Worm (Caenorhabditis elegans): Measurements from ENCODE around the gene C30B5.17.

ce11 chrII:6181337-6181736 is 21.5 kb downstream of the C30B5.17 start:
- TF ChIP-seq unc-39 (tag; optimal IDR thresholded peaks at IDR 0.05), result no peak
- no peak for TF ChIP-seq nhr-23 (tag; optimal IDR thresholded peaks at IDR 0.05)
- no peak for TF ChIP-seq ama-1 (optimal IDR thresholded peaks at IDR 0.05)
- no peak for TF ChIP-seq nhr-77 (tag; optimal IDR thresholded peaks at IDR 0.05)
- TF ChIP-seq ceh-82 (tag; optimal IDR thresholded peaks at IDR 0.05), result no peak
- TF ChIP-seq ZK546.5 (tag; optimal IDR thresholded peaks at IDR 0.05), result no peak
- TF ChIP-seq blmp-1 (tag; optimal IDR thresholded peaks at IDR 0.05; ENCODE audit: insufficient read depth), result no peak
- no peak for TF ChIP-seq fos-1 (tag; optimal IDR thresholded peaks at IDR 0.05)
- TF ChIP-seq unc-62 (GFP tag; optimal IDR thresholded peaks at IDR 0.05), result no peak
- TF ChIP-seq dmd-4 (tag; optimal IDR thresholded peaks at IDR 0.05), result no peak
- TF ChIP-seq nhr-11 (tag; optimal IDR thresholded peaks at IDR 0.05), result no peak
